Worm (Caenorhabditis elegans) whole organism, L4 larva: ENCODE results near the gene set-6.

Experiments used
- D1046.2 ChIP-seq: fragments of 200-800 bp; sonication (Bioruptor generic); IDR thresholded peaks from 2 replicates; pipeline ENCODE4 v1.3.6; 2022; ENCODE audit warnings: missing genetic modification characterization, missing compliant biosample characterization
- F26F4.8 ChIP-seq: fragments of 200-800 bp; sonication (Bioruptor generic); conservative IDR thresholded peaks from 2 replicates; pipeline ENCODE4 v1.3.6; 2022; ENCODE audit warnings: missing genetic modification characterization, missing compliant biosample characterization
- F49E8.2 ChIP-seq: sonication (generic microtip); optimal IDR thresholded peaks from 2 replicates; lab custom pipeline; 2016; ENCODE audit warnings: missing compliant biosample characterization, mild to moderate bottlenecking, missing genetic modification characterization, borderline replicate concordance
- Y5F2A.4 ChIP-seq: fragments of 200-800 bp; sonication (Bioruptor generic); optimal IDR thresholded peaks from 2 replicates; lab custom pipeline; 2018; ENCODE audit warnings: mild to moderate bottlenecking, missing genetic modification characterization, missing compliant biosample characterization
- aly-2 ChIP-seq: sonication (generic microtip); optimal IDR thresholded peaks from 2 replicates; lab custom pipeline; 2018; ENCODE audit warnings: missing biosample characterization, missing genetic modification characterization
- ama-1 ChIP-seq: fragments of 150-350 bp; optimal IDR thresholded peaks from 2 replicates; lab custom pipeline; 2014; ENCODE audit warnings: inconsistent platforms, mixed read lengths
- arid-1 ChIP-seq: fragments of 200-800 bp; sonication (Bioruptor generic); conservative IDR thresholded peaks from 2 replicates; pipeline ENCODE4 v1.3.6; 2022; ENCODE audit warnings: missing genetic modification reagents, missing genetic modification characterization, missing compliant biosample characterization
- ceh-44 ChIP-seq: fragments of 200-800 bp; sonication (Bioruptor generic); IDR thresholded peaks from 2 replicates; pipeline ENCODE4 v1.3.6; 2022; ENCODE audit warnings: missing genetic modification reagents, missing genetic modification characterization, missing compliant biosample characterization
- ceh-62 ChIP-seq: sonication (generic microtip); optimal IDR thresholded peaks from 2 replicates; lab custom pipeline; 2017; ENCODE audit warnings: missing biosample characterization, missing genetic modification characterization
- ceh-82 ChIP-seq: sonication (generic microtip); optimal IDR thresholded peaks from 2 replicates; lab custom pipeline; 2017; ENCODE audit warnings: missing biosample characterization, missing genetic modification characterization
- ctbp-1 ChIP-seq: fragments of 200-800 bp; sonication (Bioruptor generic); IDR thresholded peaks from 2 replicates; pipeline ENCODE4 v1.3.6; 2022; ENCODE audit warnings: missing genetic modification reagents, missing genetic modification characterization, missing compliant biosample characterization
- daf-16 ChIP-seq, 3 experiments: sonication (generic microtip); optimal IDR thresholded peaks; 2 replicates each; lab custom pipeline; 2016 to 2017; ENCODE audit warnings: missing genetic modification characterization in 3 of 3, missing genetic modification reagents in 3 of 3, mild to moderate bottlenecking in 2 of 3, missing compliant biosample characterization in 2 of 3, missing biosample characterization in 1 of 3, moderate library complexity in 1 of 3
- daf-8 ChIP-seq: fragments of 200-800 bp; sonication (Bioruptor generic); IDR thresholded peaks from 2 replicates; pipeline ENCODE4 v1.3.6; 2022; ENCODE audit warnings: missing genetic modification characterization, missing compliant biosample characterization
- dmd-8 ChIP-seq: fragments of 200-800 bp; sonication (Bioruptor generic); IDR thresholded peaks from 2 replicates; pipeline ENCODE4 v1.3.6; 2022; ENCODE audit warnings: missing genetic modification characterization, missing compliant biosample characterization
- dpl-1 ChIP-seq: fragments of 150-350 bp; optimal IDR thresholded peaks from 2 replicates; lab custom pipeline; 2014; ENCODE audit warnings: missing biosample characterization, missing genetic modification reagents, missing genetic modification characterization
- dve-1 ChIP-seq: sonication (generic microtip); optimal IDR thresholded peaks from 2 replicates; lab custom pipeline; 2017; ENCODE audit warnings: antibody characterized with exemption, mild to moderate bottlenecking, missing genetic modification characterization, missing compliant biosample characterization; ENCODE audit not compliant: insufficient read depth
- egl-27 ChIP-seq: sonication (generic microtip); optimal IDR thresholded peaks from 3 replicates; lab custom pipeline; 2017; ENCODE audit warnings: missing biosample characterization, missing genetic modification reagents, missing genetic modification characterization
- hlh-30 ChIP-seq: sonication (generic microtip); optimal IDR thresholded peaks from 2 replicates; lab custom pipeline; 2017; ENCODE audit warnings: antibody characterized with exemption, mild to moderate bottlenecking, missing genetic modification characterization, missing compliant biosample characterization; ENCODE audit not compliant: insufficient read depth
- hmg-1.1 ChIP-seq: fragments of 200-800 bp; sonication (Bioruptor generic); IDR thresholded peaks from 2 replicates; pipeline ENCODE4 v1.3.6; 2022; ENCODE audit warnings: missing genetic modification reagents, missing genetic modification characterization, missing compliant biosample characterization
- lim-7 ChIP-seq: fragments of 200-800 bp; sonication (Bioruptor generic); IDR thresholded peaks from 2 replicates; pipeline ENCODE4 v1.3.6; 2022; ENCODE audit warnings: missing genetic modification characterization, missing compliant biosample characterization
- lin-29 ChIP-seq: fragments of 200-800 bp; sonication (Bioruptor generic); IDR thresholded peaks from 2 replicates; pipeline ENCODE4 v1.3.6; 2022; ENCODE audit warnings: missing genetic modification reagents, missing genetic modification characterization, missing compliant biosample characterization
- madf-5 ChIP-seq, 2 experiments: fragments of 200-800 bp; sonication (Bioruptor generic); IDR thresholded peaks; 2 replicates each; pipeline ENCODE4 v1.3.6; 2022; ENCODE audit warnings: missing compliant biosample characterization in 2 of 2, missing genetic modification characterization in 2 of 2
- mdl-1 ChIP-seq, 2 experiments: fragments of 150-350 bp in 1 of 2; sonication (generic microtip) in 1 of 2; optimal IDR thresholded peaks; 2 replicates each; lab custom pipeline; 2014 to 2017; ENCODE audit warnings: missing biosample characterization in 2 of 2, missing genetic modification characterization in 2 of 2
- nhr-237 ChIP-seq: sonication (generic microtip); optimal IDR thresholded peaks from 2 replicates; lab custom pipeline; 2017; ENCODE audit warnings: missing biosample characterization, missing genetic modification characterization
- nhr-25 ChIP-seq: sonication (generic microtip); optimal IDR thresholded peaks from 2 replicates; lab custom pipeline; 2017; ENCODE audit warnings: missing genetic modification characterization, mild to moderate bottlenecking, missing compliant biosample characterization, antibody characterized with exemption, moderate library complexity, borderline replicate concordance; ENCODE audit not compliant: insufficient read depth
- nhr-28 ChIP-seq: fragments of 150-350 bp; optimal IDR thresholded peaks from 2 replicates; lab custom pipeline; 2014; ENCODE audit warnings: missing biosample characterization, missing genetic modification characterization
- nhr-41 ChIP-seq: fragments of 200-800 bp; sonication (Bioruptor generic); IDR thresholded peaks from 2 replicates; pipeline ENCODE4 v1.3.6; 2022; ENCODE audit warnings: missing genetic modification reagents, missing genetic modification characterization, missing compliant biosample characterization
- nhr-77 ChIP-seq: fragments of 150-350 bp; optimal IDR thresholded peaks from 2 replicates; lab custom pipeline; 2014; ENCODE audit warnings: missing biosample characterization, missing genetic modification characterization
- pha-4 ChIP-seq, 2 experiments: fragments of 150-350 bp in 1 of 2; fragments of 200-800 bp in 1 of 2; sonication (Bioruptor generic) in 1 of 2; IDR thresholded peaks in 1 of 2; optimal IDR thresholded peaks in 1 of 2; 2 replicates each; pipeline versions ENCODE4 v1.3.6 to Lab custom; 2014 to 2022; ENCODE audit warnings: missing genetic modification characterization in 2 of 2, missing genetic modification reagents in 2 of 2, missing biosample characterization in 1 of 2, missing compliant biosample characterization in 1 of 2
- php-3 ChIP-seq: fragments of 200-800 bp; sonication (Bioruptor generic); IDR thresholded peaks from 2 replicates; pipeline ENCODE4 v1.3.6; 2022; ENCODE audit warnings: missing genetic modification reagents, missing genetic modification characterization, missing compliant biosample characterization
- rbr-2 ChIP-seq: sonication (generic microtip); optimal IDR thresholded peaks from 2 replicates; lab custom pipeline; 2016; ENCODE audit warnings: missing genotype, missing genetic modification characterization, missing compliant biosample characterization
- sdz-12 ChIP-seq: fragments of 200-800 bp; sonication (Bioruptor generic); optimal IDR thresholded peaks from 2 replicates; lab custom pipeline; 2018; ENCODE audit warnings: mild to moderate bottlenecking, missing genetic modification characterization, missing compliant biosample characterization
- set-16 ChIP-seq: fragments of 200-800 bp; sonication (Bioruptor generic); IDR thresholded peaks from 2 replicates; pipeline ENCODE4 v1.3.6; 2022; ENCODE audit warnings: missing genetic modification reagents, missing genetic modification characterization, missing compliant biosample characterization
- snpc-1.2 ChIP-seq: fragments of 200-800 bp; sonication (Bioruptor generic); IDR thresholded peaks from 2 replicates; pipeline ENCODE4 v1.3.6; 2022; ENCODE audit warnings: missing genetic modification reagents, missing genetic modification characterization, missing compliant biosample characterization
- snpc-4 ChIP-seq: fragments of 150-350 bp; optimal IDR thresholded peaks from 2 replicates; lab custom pipeline; 2014; ENCODE audit warnings: missing biosample characterization, missing genetic modification characterization
- tag-97 ChIP-seq: fragments of 200-800 bp; sonication (Bioruptor generic); IDR thresholded peaks from 2 replicates; pipeline ENCODE4 v1.3.6; 2022; ENCODE audit warnings: missing genetic modification characterization, missing compliant biosample characterization
- unc-130 ChIP-seq: sonication (generic microtip); optimal IDR thresholded peaks from 2 replicates; lab custom pipeline; 2016; ENCODE audit warnings: missing genetic modification reagents, missing genetic modification characterization, missing compliant biosample characterization
- vab-7 ChIP-seq: fragments of 200-800 bp; sonication (Bioruptor generic); IDR thresholded peaks from 2 replicates; pipeline ENCODE4 v1.3.6; 2022; ENCODE audit warnings: missing genetic modification reagents, missing genetic modification characterization, missing compliant biosample characterization
- zfp-3 ChIP-seq: fragments of 200-800 bp; sonication (Bioruptor generic); conservative IDR thresholded peaks from 2 replicates; pipeline ENCODE4 v1.3.6; 2022; ENCODE audit warnings: missing genetic modification reagents, missing genetic modification characterization, missing compliant biosample characterization

The set-6 gene

DNA sequence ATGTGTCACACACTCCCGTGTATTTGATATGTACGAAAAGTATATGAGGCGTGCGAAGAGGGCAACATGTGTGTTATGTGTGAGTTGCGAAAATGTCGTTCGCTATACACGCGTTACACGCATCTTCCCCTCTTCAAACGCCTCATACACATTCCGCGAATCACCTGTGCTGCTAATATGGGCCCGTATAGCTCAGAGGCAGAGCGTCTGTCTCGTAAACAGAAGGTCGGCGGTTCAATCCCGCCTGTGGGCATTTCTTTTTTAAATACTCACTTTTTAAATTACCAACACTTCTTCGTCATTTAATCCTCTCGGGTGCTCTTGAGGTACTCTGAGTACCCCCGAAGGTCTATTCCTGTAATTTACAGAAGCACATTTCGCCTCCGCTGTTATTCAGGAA, 40.9 kb downstream of the set-6 start (continued):
- TF ChIP-seq nhr-28 (tag; lab: Kevin White, UChicago) (no peak), snpc-1.2 (GFP tag; lab: Robert Waterston, UW) (peak; percentile 93), rbr-2 (no peak), F49E8.2 (tag; lab: Kevin White, UChicago) (no peak), daf-8 (GFP tag; lab: Robert Waterston, UW) (no peak), zfp-3 (GFP tag; lab: Robert Waterston, UW) (no peak), php-3 (no peak), D1046.2 (GFP tag; lab: Robert Waterston, UW) (no peak), madf-5 (GFP tag; IDR thresholded peaks at IDR 0.05; lab: Robert Waterston, UW) (no peak), nhr-25 (tag; lab: Kevin White, UChicago) (no peak), mdl-1 (tag; optimal IDR thresholded peaks at IDR 0.05; lab: Kevin White, UChicago) (no peak), daf-16 (GFP tag; optimal IDR thresholded peaks at IDR 0.05; lab: Kevin White, UChicago) (peak in 1 of 2 experiments; percentile 41), daf-16 (tag; optimal IDR thresholded peaks at IDR 0.05; lab: Kevin White, UChicago) (peak; percentile 41), ceh-44 (GFP tag; lab: Robert Waterston, UW) (0 out of 2 replicates have a peak, but pooled peaks have one; percentile 49), ceh-62 (tag; lab: Kevin White, UChicago) (no peak), lin-29 (GFP tag; lab: Robert Waterston, UW) (no peak), F26F4.8 (GFP tag; lab: Robert Waterston, UW) (no peak), sdz-12 (GFP tag; lab: Kevin White, UChicago) (no peak), vab-7 (GFP tag; lab: Robert Waterston, UW) (peak; percentile 66; the same call in 1 of the 2 replicates), nhr-237 (no peak), ceh-82 (no peak), dmd-8 (GFP tag; lab: Robert Waterston, UW) (peak; percentile 84)

DNA sequence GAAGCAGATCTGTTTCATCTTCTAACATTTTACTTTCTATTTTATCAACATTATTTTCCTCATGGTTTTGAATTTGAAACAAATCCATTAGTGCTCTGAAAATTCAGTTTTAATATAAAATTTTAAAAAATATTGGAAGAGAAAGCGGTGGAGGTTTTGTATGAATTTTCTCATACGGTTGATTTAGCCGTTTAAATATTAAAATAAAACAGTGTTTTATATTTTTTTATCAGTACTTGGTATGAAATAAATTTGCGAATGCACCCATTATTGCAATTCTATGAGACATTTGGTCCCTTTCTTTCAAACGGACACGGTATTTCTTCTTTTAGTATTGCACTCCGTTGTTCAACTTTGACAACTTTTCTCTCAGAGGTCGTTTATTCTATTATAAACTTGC, 42.9 kb downstream of the set-6 start, which contains the start of gene dot-1.4:
Gene dot-1.4 (minus strand): TSS at position 101 of the 400 bp plus-strand sequence.
- TF ChIP-seq ama-1 (lab: Kevin White, UChicago): no peak
- no peak for TF ChIP-seq set-16 (GFP tag; lab: Robert Waterston, UW)
- no peak for TF ChIP-seq pha-4 (GFP tag; IDR thresholded peaks at IDR 0.05; lab: Robert Waterston, UW)
- TF ChIP-seq pha-4 (tag; optimal IDR thresholded peaks at IDR 0.05; lab: Kevin White, UChicago): no peak
- no peak for TF ChIP-seq rbr-2
- TF ChIP-seq nhr-77: no peak
- TF ChIP-seq egl-27 (tag; lab: Kevin White, UChicago): no peak
- no peak for TF ChIP-seq arid-1 (GFP tag; lab: Robert Waterston, UW)
- TF ChIP-seq dpl-1 (GFP tag; lab: Kevin White, UChicago): no peak
- no peak for TF ChIP-seq hlh-30 (tag; lab: Kevin White, UChicago)
- TF ChIP-seq hmg-1.1 (GFP tag; lab: Robert Waterston, UW): no peak
- no peak for TF ChIP-seq Y5F2A.4 (GFP tag; lab: Kevin White, UChicago)
- no peak for TF ChIP-seq nhr-41 (GFP tag; lab: Robert Waterston, UW)
- TF ChIP-seq aly-2 (tag; lab: Kevin White, UChicago): no peak
- no peak for TF ChIP-seq ctbp-1
- TF ChIP-seq snpc-4: no peak
- TF ChIP-seq lim-7 (GFP tag; lab: Robert Waterston, UW): no peak
- no peak for TF ChIP-seq php-3
- TF ChIP-seq dve-1 (tag; lab: Kevin White, UChicago): no peak

DNA sequence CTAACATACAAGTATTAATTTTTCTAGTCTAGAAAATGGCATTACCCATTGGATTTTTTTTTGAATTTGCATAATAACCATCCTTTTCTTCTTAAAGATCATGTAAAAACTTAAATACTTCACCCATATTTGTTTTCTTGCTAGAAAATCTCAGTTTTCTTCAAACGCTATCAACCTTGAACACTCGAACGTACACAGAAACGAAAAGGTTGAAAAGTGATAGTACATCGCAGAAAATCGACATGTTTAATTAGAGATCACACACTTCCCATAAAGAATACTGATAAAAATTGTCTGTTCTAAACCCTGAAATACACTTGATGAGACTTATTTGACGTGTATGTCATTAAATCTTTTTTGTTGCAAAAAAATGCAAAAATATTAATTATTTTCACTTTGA, 46.9 kb downstream of the set-6 start, which contains the start of gene F55G7.4:
Gene F55G7.4 (plus strand): TSS at position 301 of the 400 bp plus-strand sequence.
- TF ChIP-seq unc-130 (GFP tag; lab: Kevin White, UChicago): no peak
- TF ChIP-seq tag-97 (GFP tag; lab: Robert Waterston, UW): no peak
- TF ChIP-seq ama-1 (lab: Kevin White, UChicago): no peak
- TF ChIP-seq snpc-1.2 (GFP tag; lab: Robert Waterston, UW): no peak
- TF ChIP-seq, all 104 proteins: peak for 0
